Worm (Caenorhabditis elegans) whole organism, L4 larva: Measurements from ENCODE around the gene F58B4.3.

Experiments used
- F37D6.2 ChIP-seq: sonication (generic microtip); optimal IDR thresholded peaks from 2 replicates; lab custom pipeline; 2016; ENCODE audit warnings: mild to moderate bottlenecking, missing genetic modification characterization, missing compliant biosample characterization
- Y105C5A.15 ChIP-seq: fragments of 200-800 bp; sonication (Bioruptor generic); IDR thresholded peaks from 2 replicates; pipeline ENCODE4 v1.3.6; 2022; ENCODE audit warnings: missing genetic modification characterization, missing compliant biosample characterization
- ZK337.2 ChIP-seq: fragments of 200-800 bp; sonication (Bioruptor generic); IDR thresholded peaks from 2 replicates; pipeline ENCODE4 v1.3.6; 2022; ENCODE audit warnings: missing genetic modification reagents, missing genetic modification characterization, missing compliant biosample characterization
- ZK546.5 ChIP-seq, 2 experiments: sonication (generic microtip); optimal IDR thresholded peaks; 2 replicates each; lab custom pipeline; 2017; ENCODE audit warnings: missing biosample characterization in 2 of 2, missing genetic modification characterization in 2 of 2
- aha-1 ChIP-seq: fragments of 150-350 bp; peaks from one replicate; lab custom pipeline; 2014; ENCODE audit warnings: missing biosample characterization, missing genetic modification characterization
- ama-1 ChIP-seq: fragments of 150-350 bp; optimal IDR thresholded peaks from 2 replicates; lab custom pipeline; 2014; ENCODE audit warnings: inconsistent platforms, mixed read lengths
- arid-1 ChIP-seq: fragments of 200-800 bp; sonication (Bioruptor generic); conservative IDR thresholded peaks from 2 replicates; pipeline ENCODE4 v1.3.6; 2022; ENCODE audit warnings: missing genetic modification reagents, missing genetic modification characterization, missing compliant biosample characterization
- ceh-20 ChIP-seq: fragments of 200-800 bp; sonication (Bioruptor generic); IDR thresholded peaks from 2 replicates; pipeline ENCODE4 v1.3.6; 2022; ENCODE audit warnings: missing genetic modification reagents, missing genetic modification characterization, missing compliant biosample characterization
- ceh-32 ChIP-seq: sonication (generic microtip); optimal IDR thresholded peaks from 2 replicates; lab custom pipeline; 2016; ENCODE audit warnings: mild to moderate bottlenecking, missing genetic modification characterization, missing compliant biosample characterization; ENCODE audit not compliant: poor library complexity
- ceh-82 ChIP-seq: sonication (generic microtip); optimal IDR thresholded peaks from 2 replicates; lab custom pipeline; 2017; ENCODE audit warnings: missing biosample characterization, missing genetic modification characterization
- cey-2 ChIP-seq: sonication (generic microtip); optimal IDR thresholded peaks from 3 replicates; lab custom pipeline; 2017; ENCODE audit warnings: missing genetic modification characterization, mild to moderate bottlenecking, missing compliant biosample characterization, antibody characterized with exemption, borderline replicate concordance; ENCODE audit not compliant: insufficient read depth
- ctbp-1 ChIP-seq: fragments of 200-800 bp; sonication (Bioruptor generic); IDR thresholded peaks from 2 replicates; pipeline ENCODE4 v1.3.6; 2022; ENCODE audit warnings: missing genetic modification reagents, missing genetic modification characterization, missing compliant biosample characterization
- daf-12 ChIP-seq: fragments of 150-350 bp; optimal IDR thresholded peaks from 2 replicates; lab custom pipeline; 2014; ENCODE audit warnings: missing biosample characterization, missing genetic modification reagents, missing genetic modification characterization
- daf-16 ChIP-seq, 3 experiments: sonication (generic microtip); optimal IDR thresholded peaks; 2 replicates each; lab custom pipeline; 2016 to 2017; ENCODE audit warnings: missing genetic modification characterization in 3 of 3, missing genetic modification reagents in 3 of 3, mild to moderate bottlenecking in 2 of 3, missing compliant biosample characterization in 2 of 3, missing biosample characterization in 1 of 3, moderate library complexity in 1 of 3
- dmd-6 ChIP-seq: fragments of 200-800 bp; sonication (Bioruptor generic); IDR thresholded peaks from 2 replicates; pipeline ENCODE4 v1.3.6; 2022; ENCODE audit warnings: missing genetic modification reagents, missing genetic modification characterization, missing compliant biosample characterization
- dpl-1 ChIP-seq: fragments of 150-350 bp; optimal IDR thresholded peaks from 2 replicates; lab custom pipeline; 2014; ENCODE audit warnings: missing biosample characterization, missing genetic modification reagents, missing genetic modification characterization
- gei-8 ChIP-seq: fragments of 200-800 bp; sonication (Bioruptor generic); optimal IDR thresholded peaks from 2 replicates; lab custom pipeline; 2018; ENCODE audit warnings: mild to moderate bottlenecking, missing genetic modification characterization, missing compliant biosample characterization
- hif-1 ChIP-seq, 2 experiments: sonication (generic microtip); optimal IDR thresholded peaks; 2 replicates each; lab custom pipeline; 2016 to 2017; ENCODE audit warnings: missing compliant biosample characterization in 2 of 2, missing genetic modification characterization in 2 of 2, missing genetic modification reagents in 2 of 2, missing genotype in 2 of 2, mild to moderate bottlenecking in 1 of 2
- hlh-11 ChIP-seq: fragments of 200-800 bp; sonication (Bioruptor generic); optimal IDR thresholded peaks from 2 replicates; lab custom pipeline; 2018; ENCODE audit warnings: mild to moderate bottlenecking, missing genetic modification characterization, missing compliant biosample characterization
- hmg-1.1 ChIP-seq: fragments of 200-800 bp; sonication (Bioruptor generic); IDR thresholded peaks from 2 replicates; pipeline ENCODE4 v1.3.6; 2022; ENCODE audit warnings: missing genetic modification reagents, missing genetic modification characterization, missing compliant biosample characterization
- lin-29 ChIP-seq: fragments of 200-800 bp; sonication (Bioruptor generic); IDR thresholded peaks from 2 replicates; pipeline ENCODE4 v1.3.6; 2022; ENCODE audit warnings: missing genetic modification reagents, missing genetic modification characterization, missing compliant biosample characterization
- lsy-2 ChIP-seq, 2 experiments: fragments of 150-350 bp in 1 of 2; sonication (generic microtip) in 1 of 2; optimal IDR thresholded peaks; 2 replicates each; lab custom pipeline; 2014 to 2017; ENCODE audit warnings: missing biosample characterization in 2 of 2, missing genetic modification characterization in 2 of 2
- madf-5 ChIP-seq, 2 experiments: fragments of 200-800 bp; sonication (Bioruptor generic); IDR thresholded peaks; 2 replicates each; pipeline ENCODE4 v1.3.6; 2022; ENCODE audit warnings: missing compliant biosample characterization in 2 of 2, missing genetic modification characterization in 2 of 2
- madf-9 ChIP-seq: fragments of 200-800 bp; sonication (Bioruptor generic); conservative IDR thresholded peaks from 2 replicates; pipeline ENCODE4 v1.3.6; 2022; ENCODE audit warnings: missing genetic modification reagents, missing genetic modification characterization, missing compliant biosample characterization
- mdl-1 ChIP-seq, 2 experiments: fragments of 150-350 bp in 1 of 2; sonication (generic microtip) in 1 of 2; optimal IDR thresholded peaks; 2 replicates each; lab custom pipeline; 2014 to 2017; ENCODE audit warnings: missing biosample characterization in 2 of 2, missing genetic modification characterization in 2 of 2
- mep-1 ChIP-seq: fragments of 150-350 bp; sonication (generic microtip); optimal IDR thresholded peaks from 3 replicates; lab custom pipeline; 2014; ENCODE audit warnings: missing biosample characterization, missing genetic modification characterization
- mxl-2 ChIP-seq: fragments of 200-800 bp; sonication (Bioruptor generic); conservative IDR thresholded peaks from 2 replicates; pipeline ENCODE4 v1.3.6; 2022; ENCODE audit warnings: missing genetic modification reagents, missing genetic modification characterization, missing compliant biosample characterization
- mxl-3 ChIP-seq: fragments of 200-800 bp; sonication (Bioruptor generic); optimal IDR thresholded peaks from 2 replicates; lab custom pipeline; 2018; ENCODE audit warnings: mild to moderate bottlenecking, missing genetic modification characterization, missing compliant biosample characterization
- nhr-10 ChIP-seq: fragments of 150-350 bp; optimal IDR thresholded peaks from 2 replicates; lab custom pipeline; 2014; ENCODE audit warnings: missing biosample characterization, missing genetic modification characterization
- nhr-41 ChIP-seq: fragments of 200-800 bp; sonication (Bioruptor generic); IDR thresholded peaks from 2 replicates; pipeline ENCODE4 v1.3.6; 2022; ENCODE audit warnings: missing genetic modification reagents, missing genetic modification characterization, missing compliant biosample characterization
- nhr-42 ChIP-seq: fragments of 200-800 bp; sonication (Bioruptor generic); IDR thresholded peaks from 2 replicates; pipeline ENCODE4 v1.3.6; 2022; ENCODE audit warnings: missing genetic modification characterization, missing compliant biosample characterization
- nhr-48 ChIP-seq: sonication (generic microtip); optimal IDR thresholded peaks from 2 replicates; lab custom pipeline; 2016; ENCODE audit warnings: mild to moderate bottlenecking, missing genetic modification characterization, missing compliant biosample characterization
- pha-4 ChIP-seq, 2 experiments: fragments of 150-350 bp in 1 of 2; fragments of 200-800 bp in 1 of 2; sonication (Bioruptor generic) in 1 of 2; IDR thresholded peaks in 1 of 2; optimal IDR thresholded peaks in 1 of 2; 2 replicates each; pipeline versions ENCODE4 v1.3.6 to Lab custom; 2014 to 2022; ENCODE audit warnings: missing genetic modification characterization in 2 of 2, missing genetic modification reagents in 2 of 2, missing biosample characterization in 1 of 2, missing compliant biosample characterization in 1 of 2
- php-3 ChIP-seq: fragments of 200-800 bp; sonication (Bioruptor generic); IDR thresholded peaks from 2 replicates; pipeline ENCODE4 v1.3.6; 2022; ENCODE audit warnings: missing genetic modification reagents, missing genetic modification characterization, missing compliant biosample characterization
- pqm-1 ChIP-seq: sonication (generic microtip); optimal IDR thresholded peaks from 2 replicates; lab custom pipeline; 2017; ENCODE audit warnings: missing biosample characterization, missing genetic modification characterization
- rbr-2 ChIP-seq: sonication (generic microtip); optimal IDR thresholded peaks from 2 replicates; lab custom pipeline; 2016; ENCODE audit warnings: missing genotype, missing genetic modification characterization, missing compliant biosample characterization
- saeg-2 ChIP-seq: fragments of 200-800 bp; sonication (Bioruptor generic); IDR thresholded peaks from 2 replicates; pipeline ENCODE4 v1.3.6; 2022; ENCODE audit warnings: missing genetic modification reagents, missing genetic modification characterization, missing compliant biosample characterization
- sdz-12 ChIP-seq: fragments of 200-800 bp; sonication (Bioruptor generic); optimal IDR thresholded peaks from 2 replicates; lab custom pipeline; 2018; ENCODE audit warnings: mild to moderate bottlenecking, missing genetic modification characterization, missing compliant biosample characterization
- set-16 ChIP-seq: fragments of 200-800 bp; sonication (Bioruptor generic); IDR thresholded peaks from 2 replicates; pipeline ENCODE4 v1.3.6; 2022; ENCODE audit warnings: missing genetic modification reagents, missing genetic modification characterization, missing compliant biosample characterization
- snpc-1.2 ChIP-seq: fragments of 200-800 bp; sonication (Bioruptor generic); IDR thresholded peaks from 2 replicates; pipeline ENCODE4 v1.3.6; 2022; ENCODE audit warnings: missing genetic modification reagents, missing genetic modification characterization, missing compliant biosample characterization
- spr-1 ChIP-seq: sonication (generic microtip); optimal IDR thresholded peaks from 2 replicates; lab custom pipeline; 2016; ENCODE audit warnings: mild to moderate bottlenecking, missing genetic modification characterization, missing compliant biosample characterization
- tag-97 ChIP-seq: fragments of 200-800 bp; sonication (Bioruptor generic); IDR thresholded peaks from 2 replicates; pipeline ENCODE4 v1.3.6; 2022; ENCODE audit warnings: missing genetic modification characterization, missing compliant biosample characterization
- unc-62 ChIP-seq, 3 experiments: fragments of 150-350 bp in 1 of 3; sonication (generic microtip); optimal IDR thresholded peaks in 2 of 3; peaks in 1 of 3; 1 replicate in 1 of 3; 2 replicates in 2 of 3; lab custom pipeline; 2014 to 2017; ENCODE audit warnings: missing biosample characterization in 3 of 3, missing genetic modification characterization in 3 of 3, missing genetic modification reagents in 3 of 3, missing genotype in 1 of 3
- zfp-2 ChIP-seq: sonication (generic microtip); optimal IDR thresholded peaks from 2 replicates; lab custom pipeline; 2016; ENCODE audit warnings: mild to moderate bottlenecking, missing genetic modification characterization, missing compliant biosample characterization
- zip-11 ChIP-seq: fragments of 200-800 bp; sonication (Bioruptor generic); IDR thresholded peaks from 2 replicates; pipeline ENCODE4 v1.3.6; 2022; ENCODE audit warnings: missing genetic modification characterization, missing compliant biosample characterization
- zip-2 ChIP-seq: fragments of 150-350 bp; optimal IDR thresholded peaks from 2 replicates; lab custom pipeline; 2014; ENCODE audit warnings: missing biosample characterization, missing genetic modification characterization
- ztf-7 ChIP-seq: fragments of 150-350 bp; optimal IDR thresholded peaks from 2 replicates; lab custom pipeline; 2014; ENCODE audit warnings: missing biosample characterization, missing genetic modification characterization

The F58B4.3 gene

DNA sequence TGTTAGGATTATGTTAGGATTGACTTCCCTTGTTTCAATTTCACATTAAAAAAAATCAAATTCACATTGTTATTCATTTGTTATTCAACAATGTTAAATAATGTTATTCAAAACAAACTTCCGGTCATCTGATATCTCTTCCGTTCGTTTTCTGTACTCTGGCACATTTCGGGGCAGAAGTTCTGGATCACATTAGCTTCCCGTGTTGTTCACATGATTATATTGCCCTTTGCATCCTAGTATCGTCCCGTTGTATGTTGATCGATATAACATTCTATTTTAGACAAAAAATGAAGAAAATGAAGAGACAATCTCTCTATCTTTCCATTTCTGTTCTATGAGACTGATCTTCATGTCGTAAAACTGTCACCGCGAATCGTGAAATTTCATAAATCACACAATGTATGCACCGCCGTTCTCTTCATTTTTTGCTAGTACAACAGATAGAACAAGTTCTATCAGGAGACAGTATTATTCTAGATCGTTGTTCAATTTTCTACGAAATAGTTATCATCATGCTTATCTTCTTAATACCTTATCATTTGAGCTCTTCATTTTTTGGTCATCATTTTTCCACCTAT, 10.5 kb downstream of the F58B4.3 start (continued):
- TF ChIP-seq mep-1 (no peak), Y105C5A.15 (GFP tag; lab: Robert Waterston, UW) (no peak), hlh-11 (no peak), tag-97 (GFP tag; lab: Robert Waterston, UW) (no peak), cey-2 (tag; lab: Kevin White, UChicago) (no peak), lsy-2 (tag; optimal IDR thresholded peaks at IDR 0.05; lab: Kevin White, UChicago) (no peak), ZK337.2 (no peak), aha-1 (peak; percentile 72), ceh-32 (tag; lab: Kevin White, UChicago) (no peak), lin-29 (GFP tag; lab: Robert Waterston, UW) (no peak), nhr-42 (no peak), madf-9 (GFP tag; lab: Robert Waterston, UW) (no peak), ztf-7 (no peak), arid-1 (GFP tag; lab: Robert Waterston, UW) (no peak), php-3 (GFP tag; lab: Robert Waterston, UW) (peak; percentile 84), sdz-12 (GFP tag; lab: Kevin White, UChicago) (no peak), ctbp-1 (no peak), set-16 (no peak), ama-1 (no peak), saeg-2 (GFP tag; lab: Robert Waterston, UW) (no peak), nhr-48 (tag; lab: Kevin White, UChicago) (no peak)

DNA sequence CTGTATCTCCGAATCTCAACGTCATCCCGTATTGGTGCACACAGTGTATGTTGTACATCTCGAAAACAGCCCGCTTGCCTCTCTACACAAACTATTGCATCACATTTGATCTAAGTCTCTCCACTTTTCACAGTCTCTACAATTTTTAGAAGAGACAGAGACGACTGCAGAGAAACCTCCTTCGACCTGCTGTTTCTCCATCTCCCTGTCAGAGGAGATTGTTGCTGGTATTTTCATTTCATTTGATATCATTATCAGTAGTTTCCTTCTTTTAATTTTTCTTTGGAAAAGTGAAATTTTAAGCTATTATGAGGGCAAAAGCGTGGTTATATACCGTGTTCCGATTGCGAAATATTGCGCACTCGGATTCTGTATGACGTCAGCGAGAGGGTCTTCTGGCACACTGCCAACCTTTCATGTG, 11.0 kb downstream of the F58B4.3 start:
- TF ChIP-seq spr-1 (peak; percentile 71), nhr-41 (GFP tag; lab: Robert Waterston, UW) (0 out of 2 replicates have a peak, but pooled peaks have one; percentile 31), lsy-2 (tag; optimal IDR thresholded peaks at IDR 0.05; lab: Kevin White, UChicago) (peak in 1 of 2 experiments; percentile 73), saeg-2 (GFP tag; lab: Robert Waterston, UW) (no peak), zip-11 (GFP tag; lab: Robert Waterston, UW) (no peak), ZK546.5 (tag; optimal IDR thresholded peaks at IDR 0.05; lab: Kevin White, UChicago) (no peak), pha-4 (GFP tag; IDR thresholded peaks at IDR 0.05; lab: Robert Waterston, UW) (peak; percentile 82), pha-4 (tag; optimal IDR thresholded peaks at IDR 0.05; lab: Kevin White, UChicago) (no peak), nhr-10 (peak; percentile 71), zfp-2 (tag; lab: Kevin White, UChicago) (no peak), hlh-11 (peak; percentile 95), F37D6.2 (tag; lab: Kevin White, UChicago) (peak; percentile 33), php-3 (GFP tag; lab: Robert Waterston, UW) (no peak), ceh-20 (no peak), hmg-1.1 (peak; percentile 55; the same call in 1 of the 2 replicates), set-16 (no peak), unc-62 (GFP tag; optimal IDR thresholded peaks at IDR 0.05 in 1 of 2; lab: Kevin White, UChicago) (peak in 1 of 2 experiments; percentile 96), unc-62 (tag; optimal IDR thresholded peaks at IDR 0.05; lab: Kevin White, UChicago) (no peak), daf-16 (GFP tag; optimal IDR thresholded peaks at IDR 0.05; lab: Kevin White, UChicago) (no peak), daf-16 (tag; optimal IDR thresholded peaks at IDR 0.05; lab: Kevin White, UChicago) (peak; percentile 93), pqm-1 (peak; percentile 28), zip-2 (tag; lab: Kevin White, UChicago) (peak; percentile 96), gei-8 (GFP tag; lab: Kevin White, UChicago) (no peak), mxl-2 (no peak), mxl-3 (GFP tag; lab: Kevin White, UChicago) (peak; percentile 75), ama-1 (peak; percentile 58), mdl-1 (tag; optimal IDR thresholded peaks at IDR 0.05; lab: Kevin White, UChicago) (peak; percentile 70 to 72), rbr-2 (tag; lab: Kevin White, UChicago) (peak; percentile 42), daf-12 (tag; lab: Kevin White, UChicago) (no peak), dpl-1 (GFP tag; lab: Kevin White, UChicago) (peak; percentile 36), dmd-6 (peak; percentile 85; the same call in 1 of the 2 replicates), snpc-1.2 (GFP tag; lab: Robert Waterston, UW) (no peak), ceh-82 (tag; lab: Kevin White, UChicago) (no peak), hif-1 (tag; optimal IDR thresholded peaks at IDR 0.05; lab: Kevin White, UChicago) (peak in 1 of 2 experiments; percentile 51), madf-5 (GFP tag; IDR thresholded peaks at IDR 0.05; lab: Robert Waterston, UW) (no peak)
